Fruit fly (Drosophila melanogaster) whole organism, embryonic: ENCODE results near the gene grnd.

Experiments used
- Bdp1 ChIP-seq: fragments of 200-800 bp; sonication (Bioruptor generic); optimal IDR thresholded peaks from 3 replicates; lab custom pipeline; 2016; ENCODE audit warnings: missing biosample characterization, missing genetic modification characterization
- CG10543 ChIP-seq: fragments of 200-800 bp; sonication (Bioruptor generic); optimal IDR thresholded peaks from 3 replicates; lab custom pipeline; 2017; ENCODE audit warnings: missing biosample characterization, mild to moderate bottlenecking, missing genetic modification characterization, moderate library complexity
- CG11398 ChIP-seq: fragments of 200-800 bp; sonication (Bioruptor generic); optimal IDR thresholded peaks from 2 replicates; lab custom pipeline; 2016; ENCODE audit warnings: missing biosample characterization, missing genetic modification characterization
- CG1529 ChIP-seq: fragments of 200-800 bp; sonication (Bioruptor generic); optimal IDR thresholded peaks from 3 replicates; lab custom pipeline; 2018; ENCODE audit warnings: missing biosample characterization, missing genetic modification characterization
- CG18599 ChIP-seq: fragments of 200-800 bp; sonication (Bioruptor generic); optimal IDR thresholded peaks from 3 replicates; lab custom pipeline; 2017; ENCODE audit warnings: missing biosample characterization, missing genetic modification characterization, mild to moderate bottlenecking, moderate library complexity, missing genetic modification reagents
- CG18764 ChIP-seq: fragments of 200-800 bp; sonication (Bioruptor generic); optimal IDR thresholded peaks from 3 replicates; lab custom pipeline; 2016; ENCODE audit warnings: missing biosample characterization, missing genetic modification characterization
- CG2129 ChIP-seq: fragments of 200-800 bp; sonication (Bioruptor generic); IDR thresholded peaks from 2 replicates; pipeline ENCODE4 v1.3.6; 2022; ENCODE audit warnings: missing biosample characterization, missing genetic modification characterization; ENCODE audit not compliant: partially characterized antibody
- CG32532 ChIP-seq: fragments of 200-800 bp; sonication (Bioruptor generic); IDR thresholded peaks from 2 replicates; pipeline ENCODE4 v1.3.6; 2022; ENCODE audit warnings: missing biosample characterization, missing genetic modification characterization
- CG34376 ChIP-seq: fragments of 200-800 bp; sonication (Bioruptor generic); optimal IDR thresholded peaks from 2 replicates; lab custom pipeline; 2018; ENCODE audit warnings: missing biosample characterization, mild to moderate bottlenecking, missing genetic modification characterization
- CG34422 ChIP-seq: fragments of 200-800 bp; sonication (Bioruptor generic); IDR thresholded peaks from 3 replicates; pipeline ENCODE4 v1.3.6; 2022; ENCODE audit warnings: missing biosample characterization, missing genetic modification characterization
- CG4360 ChIP-seq: fragments of 200-800 bp; sonication (Bioruptor generic); IDR thresholded peaks from 2 replicates; pipeline ENCODE4 v1.3.6; 2022; ENCODE audit warnings: missing biosample characterization, missing genetic modification characterization
- CG7745 ChIP-seq: fragments of 200-800 bp; sonication (Bioruptor generic); optimal IDR thresholded peaks from 2 replicates; lab custom pipeline; 2018; ENCODE audit warnings: missing biosample characterization, mild to moderate bottlenecking, missing genetic modification characterization, moderate library complexity
- CG7987 ChIP-seq: fragments of 200-800 bp; sonication (Bioruptor generic); optimal IDR thresholded peaks from 2 replicates; lab custom pipeline; 2018; ENCODE audit warnings: missing biosample characterization, mild to moderate bottlenecking, missing genetic modification characterization, moderate library complexity
- CG8359 ChIP-seq: fragments of 200-800 bp; sonication (Bioruptor generic); optimal IDR thresholded peaks from 2 replicates; lab custom pipeline; 2017; ENCODE audit warnings: missing biosample characterization, mild to moderate bottlenecking, missing genetic modification characterization, borderline replicate concordance
- D19B ChIP-seq: fragments of 200-800 bp; sonication (Bioruptor generic); optimal IDR thresholded peaks from 2 replicates; lab custom pipeline; 2017; ENCODE audit warnings: missing biosample characterization, mild to moderate bottlenecking, missing genetic modification characterization
- Doc2 ChIP-seq: fragments of 200-800 bp; sonication (Bioruptor generic); IDR thresholded peaks from 2 replicates; pipeline ENCODE4 v1.3.6; 2022; ENCODE audit warnings: missing biosample characterization, missing genetic modification characterization
- Dref ChIP-seq: fragments of 200-800 bp; sonication (Bioruptor generic); IDR thresholded peaks from 2 replicates; pipeline ENCODE4 v1.3.6; 2022; ENCODE audit warnings: missing biosample characterization, missing genetic modification characterization
- E2f2 ChIP-seq: fragments of 200-800 bp; sonication (Bioruptor generic); IDR thresholded peaks from 2 replicates; pipeline ENCODE4 v1.3.6; 2022; ENCODE audit warnings: missing biosample characterization, missing genetic modification characterization
- Fer3 ChIP-seq: fragments of 200-800 bp; sonication (Bioruptor generic); optimal IDR thresholded peaks from 2 replicates; lab custom pipeline; 2018; ENCODE audit warnings: missing biosample characterization, mild to moderate bottlenecking, missing genetic modification characterization, moderate library complexity
- HLH3B ChIP-seq: fragments of 200-800 bp; sonication (Bioruptor generic); IDR thresholded peaks from 2 replicates; pipeline ENCODE4 v1.3.6; 2022; ENCODE audit warnings: missing biosample characterization, missing genetic modification characterization
- Max ChIP-seq: fragments of 200-800 bp; sonication (Bioruptor generic); optimal IDR thresholded peaks from 2 replicates; lab custom pipeline; 2016; ENCODE audit warnings: missing biosample characterization, mild to moderate bottlenecking, missing genetic modification characterization
- Nf-YC ChIP-seq: fragments of 200-800 bp; optimal IDR thresholded peaks from 3 replicates; lab custom pipeline; 2019; ENCODE audit warnings: missing biosample characterization, mild to moderate bottlenecking, missing genetic modification characterization, moderate library complexity
- Ravus ChIP-seq: fragments of 200-800 bp; sonication (Bioruptor generic); IDR thresholded peaks from 2 replicates; pipeline ENCODE4 v1.3.6; 2022; ENCODE audit warnings: missing biosample characterization, missing genetic modification characterization
- Scr ChIP-seq: fragments of 200-800 bp; sonication (Bioruptor generic); IDR thresholded peaks from 2 replicates; pipeline ENCODE4 v1.3.6; 2022; ENCODE audit warnings: missing biosample characterization, missing genetic modification characterization; ENCODE audit not compliant: partially characterized antibody
- Xbp1 ChIP-seq: fragments of 200-800 bp; sonication (Bioruptor generic); optimal IDR thresholded peaks from 3 replicates; lab custom pipeline; 2016; ENCODE audit warnings: missing biosample characterization, mild to moderate bottlenecking, missing genetic modification characterization
- bbx ChIP-seq: fragments of 200-800 bp; sonication (Bioruptor generic); IDR thresholded peaks from 2 replicates; pipeline ENCODE4 v1.3.6; 2022; ENCODE audit warnings: missing biosample characterization, missing genetic modification characterization; ENCODE audit not compliant: partially characterized antibody
- bcd ChIP-seq: fragments of 200-800 bp; sonication (Bioruptor generic); optimal IDR thresholded peaks from 2 replicates; lab custom pipeline; 2017; ENCODE audit warnings: missing biosample characterization, mild to moderate bottlenecking, missing genetic modification characterization
- bigmax ChIP-seq: fragments of 200-800 bp; sonication (Bioruptor generic); optimal IDR thresholded peaks from 2 replicates; lab custom pipeline; 2018; ENCODE audit warnings: missing biosample characterization, mild to moderate bottlenecking, missing genetic modification characterization
- dm ChIP-seq: fragments of 200-800 bp; sonication (Bioruptor generic); optimal IDR thresholded peaks from 3 replicates; lab custom pipeline; 2016; ENCODE audit warnings: missing biosample characterization, missing genetic modification characterization
- dysf ChIP-seq: fragments of 200-800 bp; sonication (Bioruptor generic); IDR thresholded peaks from 3 replicates; pipeline ENCODE4 v1.3.6; 2022; ENCODE audit warnings: missing biosample characterization, missing genetic modification characterization
- esg ChIP-seq: fragments of 200-800 bp; sonication (Bioruptor generic); conservative IDR thresholded peaks from 2 replicates; pipeline ENCODE4 v1.3.6; 2022; ENCODE audit warnings: missing biosample characterization, missing genetic modification characterization
- exex ChIP-seq: fragments of 200-800 bp; sonication (Bioruptor generic); optimal IDR thresholded peaks from 4 replicates; lab custom pipeline; 2018; ENCODE audit warnings: missing biosample characterization, mild to moderate bottlenecking, missing genetic modification characterization, moderate library complexity
- hkb ChIP-seq, 2 experiments: fragments of 200-800 bp in 1 of 2; fragments of >200 bp in 1 of 2; sonication (Bioruptor generic) in 1 of 2; IDR thresholded peaks in 1 of 2; optimal IDR thresholded peaks in 1 of 2; 2 replicates each; pipeline versions ENCODE4 v1.3.6 to Lab custom; 2017 to 2022; ENCODE audit warnings: missing biosample characterization in 1 of 2, missing genetic modification characterization in 1 of 2
- jing ChIP-seq: fragments of 200-800 bp; sonication (Bioruptor generic); optimal IDR thresholded peaks from 2 replicates; lab custom pipeline; 2018; ENCODE audit warnings: missing biosample characterization, mild to moderate bottlenecking, missing genetic modification characterization
- jumu ChIP-seq: fragments of 200-800 bp; sonication (Bioruptor generic); optimal IDR thresholded peaks from 3 replicates; lab custom pipeline; 2016; ENCODE audit warnings: missing biosample characterization, missing genetic modification characterization
- kni ChIP-seq: fragments of 200-800 bp; sonication (Bioruptor generic); optimal IDR thresholded peaks from 3 replicates; lab custom pipeline; 2017; ENCODE audit warnings: mild to moderate bottlenecking, missing biosample characterization, missing genetic modification reagents, missing genetic modification characterization
- luna ChIP-seq: fragments of 200-800 bp; sonication (Bioruptor generic); optimal IDR thresholded peaks from 2 replicates; lab custom pipeline; 2016; ENCODE audit warnings: missing biosample characterization, missing genetic modification characterization
- nerfin-2 ChIP-seq: fragments of 200-800 bp; sonication (Bioruptor generic); IDR thresholded peaks from 2 replicates; pipeline ENCODE4 v1.3.6; 2022; ENCODE audit warnings: missing biosample characterization, missing genetic modification characterization; ENCODE audit not compliant: partially characterized antibody
- otp ChIP-seq: fragments of 200-800 bp; sonication (Bioruptor generic); IDR thresholded peaks from 3 replicates; pipeline ENCODE4, ENCODE4 v1.3.6; 2022; ENCODE audit warnings: missing biosample characterization, missing genetic modification characterization
- pnt ChIP-seq: fragments of 200-800 bp; sonication (Bioruptor generic); optimal IDR thresholded peaks from 3 replicates; lab custom pipeline; 2016; ENCODE audit warnings: missing biosample characterization, missing genetic modification characterization
- pros ChIP-seq: fragments of 200-800 bp; sonication (Bioruptor generic); optimal IDR thresholded peaks from 3 replicates; lab custom pipeline; 2019; ENCODE audit warnings: missing biosample characterization, mild to moderate bottlenecking, missing genetic modification characterization, moderate library complexity
- repo ChIP-seq: fragments of 200-800 bp; sonication (Bioruptor generic); optimal IDR thresholded peaks from 2 replicates; lab custom pipeline; 2016; ENCODE audit warnings: missing biosample characterization, missing genetic modification characterization
- run ChIP-seq: fragments of 200-800 bp; sonication (Bioruptor generic); optimal IDR thresholded peaks from 3 replicates; lab custom pipeline; 2018; ENCODE audit warnings: missing biosample characterization, mild to moderate bottlenecking, missing genetic modification characterization
- scrt ChIP-seq: fragments of 200-800 bp; sonication (Bioruptor generic); optimal IDR thresholded peaks from 2 replicates; lab custom pipeline; 2018; ENCODE audit warnings: missing biosample characterization, mild to moderate bottlenecking, missing genetic modification characterization, moderate library complexity
- sob ChIP-seq: fragments of 200-800 bp; sonication (Bioruptor generic); IDR thresholded peaks from 2 replicates; pipeline ENCODE4 v1.3.6; 2022; ENCODE audit warnings: missing biosample characterization, missing genetic modification characterization
- wdn ChIP-seq: fragments of 200-800 bp; sonication (Bioruptor generic); IDR thresholded peaks from 2 replicates; pipeline ENCODE4 v1.3.6; 2022; ENCODE audit warnings: missing biosample characterization, missing genetic modification characterization
- z ChIP-seq: fragments of 200-800 bp; sonication (Bioruptor generic); IDR thresholded peaks from 3 replicates; pipeline ENCODE4 v1.3.6; 2022; ENCODE audit warnings: missing biosample characterization, missing genetic modification characterization
- zen ChIP-seq: fragments of 200-800 bp; sonication (Bioruptor generic); optimal IDR thresholded peaks from 3 replicates; lab custom pipeline; 2018; ENCODE audit warnings: missing biosample characterization, mild to moderate bottlenecking, missing genetic modification characterization, moderate library complexity

grnd gene

DNA sequence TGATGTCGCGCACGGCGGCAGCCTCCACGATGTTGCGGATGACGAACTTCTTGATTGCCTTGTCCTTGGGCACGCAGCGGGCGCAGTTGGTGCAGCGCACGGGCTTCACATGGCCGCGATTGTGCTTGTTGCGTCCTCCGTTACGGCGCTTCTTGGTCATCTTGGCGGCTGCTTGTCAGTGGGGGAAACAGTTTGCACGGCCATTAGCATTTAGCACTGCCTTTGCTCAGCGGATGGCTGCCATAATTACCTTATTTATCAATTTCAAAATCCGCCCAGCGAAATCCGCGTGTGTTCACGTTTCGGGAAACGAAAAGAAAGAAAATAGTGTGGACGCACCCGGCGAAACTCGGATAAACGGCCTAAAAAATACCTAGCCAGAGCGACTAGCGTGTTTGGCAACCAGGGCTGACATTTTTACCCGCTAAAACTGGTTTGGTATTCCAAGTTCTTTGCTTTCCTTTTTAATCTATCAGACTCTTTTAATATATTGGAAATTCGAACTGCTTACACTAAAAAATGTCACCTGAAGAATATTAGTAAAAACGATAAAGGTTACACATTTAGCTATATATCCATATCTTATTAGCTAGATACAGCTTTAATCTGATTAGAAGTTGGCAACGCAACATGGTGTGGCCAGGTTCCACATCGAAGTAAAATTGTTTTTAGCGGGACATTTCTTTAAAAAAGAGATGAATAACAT lies 42.2 kb upstream of the grnd start, which contains the start of gene RpS26 (continued):
- TF ChIP-seq CG32532 (peak; percentile 61; the same call in 1 of the 2 replicates), sob (peak; percentile 49), run (no peak), exex (tag; lab: Kevin White, UChicago) (no peak), Max (GFP tag; lab: Kevin White, UChicago) (peak; percentile 71), scrt (GFP tag; lab: Kevin White, UChicago) (peak; percentile 28), CG11398 (GFP tag; lab: Kevin White, UChicago) (no peak), dm (GFP tag; lab: Kevin White, UChicago) (peak; percentile 89), repo (GFP tag; lab: Kevin White, UChicago) (no peak), D19B (peak; percentile 10), bbx (GFP tag; lab: Robert Waterston, UW) (no peak; the same call in 1 of the 2 replicates), luna (GFP tag; lab: Kevin White, UChicago) (no peak), Doc2 (no peak), otp (GFP tag; lab: Robert Waterston, UW) (peak; percentile 46; the same call in 2 of the 3 replicates), wdn (no peak), CG8359 (GFP tag; lab: Kevin White, UChicago) (no peak), jing (no peak), CG1529 (GFP tag; lab: Kevin White, UChicago) (peak; percentile 17), bcd (GFP tag; lab: Kevin White, UChicago) (peak; percentile 81), CG18764 (GFP tag; lab: Kevin White, UChicago) (no peak), dysf (peak; percentile 51; the same call in 2 of the 3 replicates), esg (GFP tag; lab: Robert Waterston, UW) (no peak; the same call in 1 of the 2 replicates), Bdp1 (no peak), zen (tag; lab: Kevin White, UChicago) (peak; percentile 36), Nf-YC (tag; lab: Kevin White, UChicago) (no peak), Ravus (GFP tag; lab: Robert Waterston, UW) (no peak), jumu (GFP tag; lab: Kevin White, UChicago) (peak; percentile 40), CG7987 (GFP tag; lab: Kevin White, UChicago) (peak; percentile 51), kni (no peak), bigmax (no peak), z (GFP tag; lab: Robert Waterston, UW) (no peak), Dref (GFP tag; lab: Robert Waterston, UW) (0 out of 2 replicates have a peak, but pooled peaks have one; percentile 31), CG34422 (GFP tag; lab: Robert Waterston, UW) (peak; percentile 40; the same call in 1 of the 3 replicates), hkb (optimal IDR thresholded peaks at IDR 0.05; lab: Kevin White, UChicago) (peak; percentile 83), hkb (GFP tag; IDR thresholded peaks at IDR 0.05; lab: Robert Waterston, UW) (peak; percentile 55), CG18599 (GFP tag; lab: Kevin White, UChicago) (no peak), HLH3B (GFP tag; lab: Robert Waterston, UW) (peak; percentile 53; the same call in 1 of the 2 replicates), Fer3 (peak; percentile 48), nerfin-2 (GFP tag; lab: Robert Waterston, UW) (no peak), CG10543 (GFP tag; lab: Kevin White, UChicago) (peak; percentile 58), Scr (0 out of 2 replicates have a peak, but pooled peaks have one; percentile 11), CG2129 (GFP tag; lab: Robert Waterston, UW) (no peak), Xbp1 (peak; percentile 70), pnt (peak; percentile 48), CG34376 (GFP tag; lab: Kevin White, UChicago) (peak; percentile 60), pros (GFP tag; lab: Kevin White, UChicago) (no peak), CG4360 (GFP tag; lab: Robert Waterston, UW) (0 out of 2 replicates have a peak, but pooled peaks have one; percentile 8), CG7745 (tag; lab: Kevin White, UChicago) (peak; percentile 38), E2f2 (GFP tag; lab: Robert Waterston, UW) (peak; percentile 60)
